Fruit fly (Drosophila melanogaster) whole organism, embryonic: ENCODE measurements around the gene slow.

Experiments
- Bdp1 ChIP-seq: fragments of 200-800 bp; sonication (Bioruptor generic); optimal IDR thresholded peaks from 3 replicates; lab custom pipeline; 2016; ENCODE audit warnings: missing biosample characterization, missing genetic modification characterization
- CG1233 ChIP-seq: fragments of 200-800 bp; sonication (Bioruptor generic); optimal IDR thresholded peaks from 4 replicates; lab custom pipeline; 2018; ENCODE audit warnings: missing biosample characterization, mild to moderate bottlenecking, missing genetic modification characterization
- CG7987 ChIP-seq: fragments of 200-800 bp; sonication (Bioruptor generic); optimal IDR thresholded peaks from 2 replicates; lab custom pipeline; 2018; ENCODE audit warnings: missing biosample characterization, mild to moderate bottlenecking, missing genetic modification characterization, moderate library complexity
- CrebB ChIP-seq: fragments of 200-800 bp; sonication (Bioruptor generic); optimal IDR thresholded peaks from 3 replicates; lab custom pipeline; 2018; ENCODE audit warnings: missing biosample characterization, mild to moderate bottlenecking, missing genetic modification characterization
- Dek ChIP-seq: fragments of 200-800 bp; sonication (Bioruptor generic); optimal IDR thresholded peaks from 3 replicates; lab custom pipeline; 2019; ENCODE audit warnings: missing biosample characterization, mild to moderate bottlenecking, missing genetic modification characterization, moderate library complexity
- Doc2 ChIP-seq: fragments of 200-800 bp; sonication (Bioruptor generic); IDR thresholded peaks from 2 replicates; pipeline ENCODE4 v1.3.6; 2022; ENCODE audit warnings: missing biosample characterization, missing genetic modification characterization
- Opbp ChIP-seq: fragments of 200-800 bp; sonication (Bioruptor generic); IDR thresholded peaks from 3 replicates; pipeline ENCODE4 v1.3.6; 2022; ENCODE audit warnings: missing biosample characterization, missing genetic modification characterization; ENCODE audit not compliant: partially characterized antibody
- mirr ChIP-seq: fragments of 200-800 bp; sonication (Bioruptor generic); optimal IDR thresholded peaks from 3 replicates; lab custom pipeline; 2018; ENCODE audit warnings: missing biosample characterization, mild to moderate bottlenecking, missing genetic modification characterization
- pfk ChIP-seq: fragments of 200-800 bp; sonication (Bioruptor generic); optimal IDR thresholded peaks from 2 replicates; lab custom pipeline; 2018; ENCODE audit warnings: missing biosample characterization, mild to moderate bottlenecking, missing genetic modification characterization, moderate library complexity
- tna ChIP-seq: fragments of 200-800 bp; sonication (Bioruptor generic); IDR thresholded peaks from 2 replicates; pipeline ENCODE4 v1.3.6; 2022; ENCODE audit warnings: missing biosample characterization, missing genetic modification characterization; ENCODE audit not compliant: partially characterized antibody

DNA sequence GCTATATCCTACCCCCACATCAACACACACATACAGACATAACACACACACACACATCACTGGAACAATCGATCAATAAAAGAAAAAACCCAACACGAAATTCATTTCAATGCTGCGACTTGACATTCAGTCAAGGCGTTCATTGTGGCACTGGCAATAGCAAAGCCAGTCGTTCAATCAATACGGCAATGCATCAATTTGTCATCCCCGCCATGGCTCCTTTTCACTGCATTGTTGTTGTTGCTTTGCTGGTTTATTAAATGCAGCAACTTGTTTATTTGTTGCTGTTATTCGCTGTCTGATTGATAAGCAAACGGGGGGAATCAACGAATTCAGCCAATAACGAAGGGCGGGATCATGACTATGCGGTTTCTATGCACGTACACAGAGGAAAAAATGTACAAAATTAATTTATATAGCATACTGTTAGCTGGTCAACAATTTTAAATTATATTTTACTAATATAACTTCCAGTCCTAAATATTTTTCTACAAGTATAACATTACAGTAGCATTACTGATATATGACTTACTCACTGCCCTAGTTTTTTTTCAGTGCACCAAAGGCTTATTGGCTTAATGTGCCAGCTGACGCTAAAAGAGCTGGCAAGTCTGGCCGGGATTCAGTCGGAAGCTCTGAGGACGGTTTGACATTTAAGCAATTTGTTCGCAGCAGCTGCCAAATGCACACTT, 8.4 kb upstream of the slow start:
- TF ChIP-seq Doc2 (GFP tag; lab: Robert Waterston, UW) (no peak), Opbp (no peak), pfk (GFP tag; lab: Kevin White, UChicago) (no peak), CG1233 (GFP tag; lab: Kevin White, UChicago) (no peak), mirr (GFP tag; lab: Kevin White, UChicago) (no peak), CG7987 (no peak), Bdp1 (no peak), tna (GFP tag; lab: Robert Waterston, UW) (no peak), CrebB (tag; lab: Kevin White, UChicago) (no peak), Dek (tag; lab: Kevin White, UChicago) (no peak)
